Worm (Caenorhabditis elegans): ENCODE results near the gene ctns-1.

Gene ctns-1

ce11 chrII:8106921-8107695, 29.6 kb downstream of the ctns-1 start, which contains the start of the genes chst-1 and C41C4.9 (continued):
- TF ChIP-seq lir-3 (tag; optimal IDR thresholded peaks at IDR 0.05) = peak; percentile 82
- peak; percentile 66; the same call in 1 of the 2 replicates for TF ChIP-seq ZK337.2 (GFP tag; IDR thresholded peaks at IDR 0.05)
- peak; percentile 94 for TF ChIP-seq vab-7 (GFP tag; IDR thresholded peaks at IDR 0.05)
- TF ChIP-seq spr-1 (tag; optimal IDR thresholded peaks at IDR 0.05) = peak; percentile 82
- TF ChIP-seq D1046.2 (GFP tag; IDR thresholded peaks at IDR 0.05) = peak; percentile 81; the same call in 1 of the 2 replicates
- peak; percentile 55 for TF ChIP-seq T20F7.1 (GFP tag; optimal IDR thresholded peaks at IDR 0.05)
- no peak for TF ChIP-seq zag-1 (tag; optimal IDR thresholded peaks at IDR 0.05)
- peak; percentile 83 for TF ChIP-seq zfp-3 (GFP tag; conservative IDR thresholded peaks at IDR 0.05)

- TF ChIP-seq unc-62 (GFP tag; optimal IDR thresholded peaks at IDR 0.05 in 1 of 2) (peak in 1 of 2 experiments; percentile 13), unc-62 (tag; optimal IDR thresholded peaks at IDR 0.05) (no peak), pqm-1 (tag; optimal IDR thresholded peaks at IDR 0.05) (peak; percentile 65), dve-1 (tag; optimal IDR thresholded peaks at IDR 0.05; ENCODE audit: insufficient read depth) (peak; percentile 42), mxl-3 (GFP tag; optimal IDR thresholded peaks at IDR 0.05) (no peak), hlh-30 (tag; optimal IDR thresholded peaks at IDR 0.05; ENCODE audit: insufficient read depth) (peak; percentile 57), ceh-32 (tag; optimal IDR thresholded peaks at IDR 0.05; ENCODE audit: poor library complexity) (no peak), nhr-28 (tag; optimal IDR thresholded peaks at IDR 0.05) (peak; percentile 65), lsy-2 (tag; optimal IDR thresholded peaks at IDR 0.05) (peak in 1 of 2 experiments; percentile 42), hlh-11 (tag; optimal IDR thresholded peaks at IDR 0.05) (peak; percentile 45), unc-39 (tag; optimal IDR thresholded peaks at IDR 0.05) (no peak), spr-1 (tag; optimal IDR thresholded peaks at IDR 0.05) (no peak), nhr-11 (tag; optimal IDR thresholded peaks at IDR 0.05) (peak; percentile 8), nhr-41 (GFP tag; IDR thresholded peaks at IDR 0.05) (no peak), daf-16 (GFP tag; optimal IDR thresholded peaks at IDR 0.05) (no peak), daf-16 (tag; optimal IDR thresholded peaks at IDR 0.05) (peak; percentile 68), mep-1 (tag; optimal IDR thresholded peaks at IDR 0.05) (no peak)
These were observed 31.7 kb downstream of the ctns-1 start, which contains the start of gene sfxn-5 for ce11 chrII:8104998-8105397. sfxn-5 (minus strand) TSS chrII:8105052.

- TF ChIP-seq lir-3 (tag; optimal IDR thresholded peaks at IDR 0.05) (no peak), ztf-7 (tag; optimal IDR thresholded peaks at IDR 0.05) (no peak), daf-16 (GFP tag; optimal IDR thresholded peaks at IDR 0.05) (no peak), daf-16 (tag; optimal IDR thresholded peaks at IDR 0.05) (no peak), ceh-28 (tag; optimal IDR thresholded peaks at IDR 0.05) (no peak), daf-8 (GFP tag; IDR thresholded peaks at IDR 0.05) (no peak), daf-12 (tag; optimal IDR thresholded peaks at IDR 0.05) (no peak), Y48G9A.11 (GFP tag; IDR thresholded peaks at IDR 0.05) (no peak), dmd-8 (GFP tag; IDR thresholded peaks at IDR 0.05) (no peak), dpl-1 (GFP tag; optimal IDR thresholded peaks at IDR 0.05) (no peak), nhr-77 (tag; optimal IDR thresholded peaks at IDR 0.05) (no peak), Y75B8A.6 (GFP tag; IDR thresholded peaks at IDR 0.05) (no peak), ceh-62 (tag; optimal IDR thresholded peaks at IDR 0.05) (no peak), jun-1 (tag; optimal IDR thresholded peaks at IDR 0.05) (no peak), snpc-1.2 (GFP tag; IDR thresholded peaks at IDR 0.05) (no peak), nhr-48 (tag; optimal IDR thresholded peaks at IDR 0.05) (no peak), dve-1 (tag; optimal IDR thresholded peaks at IDR 0.05; ENCODE audit: insufficient read depth) (no peak), dmd-9 (GFP tag; IDR thresholded peaks at IDR 0.05) (no peak), nhr-237 (tag; optimal IDR thresholded peaks at IDR 0.05) (no peak), egl-43 (GFP tag; IDR thresholded peaks at IDR 0.05) (no peak)
These were observed 34.7 kb downstream of the ctns-1 start, which contains the start of gene sre-2 for ce11 chrII:8102041-8102440. sre-2 (minus strand) TSS chrII:8102141.
